Worm (Caenorhabditis elegans): Measurements from ENCODE around the gene srgp-1.

Gene srgp-1

DNA sequence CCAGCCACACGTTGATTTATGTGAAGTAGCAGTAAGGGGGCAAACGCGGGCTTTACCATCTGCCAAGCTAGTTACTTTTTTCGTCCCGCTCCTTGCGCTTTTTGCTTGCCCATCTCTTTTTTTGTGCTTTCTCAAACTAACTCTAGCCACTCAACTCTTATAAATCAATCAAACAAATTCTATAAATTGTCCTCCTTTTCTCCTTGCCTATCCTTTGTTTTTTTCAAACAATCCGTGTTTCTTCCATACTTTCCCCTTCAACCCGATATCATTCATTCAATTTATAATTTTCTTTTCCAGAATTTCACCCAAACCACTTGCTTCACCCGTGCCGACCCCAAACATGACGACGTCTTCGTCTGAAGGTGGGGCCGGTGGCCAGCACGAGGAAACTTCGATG is at the start of gene srgp-1:
Gene srgp-1, plus strand, starts transcription at position 301 of the 400 bp plus-strand sequence.
- no peak for TF ChIP-seq mab-5 (tag; optimal IDR thresholded peaks at IDR 0.05)
- no peak for TF ChIP-seq cnd-1 (tag; optimal IDR thresholded peaks at IDR 0.05)
- TF ChIP-seq ceh-43 (GFP tag; optimal IDR thresholded peaks at IDR 0.05), result no peak
- no peak for TF ChIP-seq snpc-4 (tag; optimal IDR thresholded peaks at IDR 0.05)
- TF ChIP-seq blmp-1 (tag; optimal IDR thresholded peaks at IDR 0.05), result no peak
- TF ChIP-seq unc-39 (tag; optimal IDR thresholded peaks at IDR 0.05), result no peak
- no peak for TF ChIP-seq ceh-39 (tag; optimal IDR thresholded peaks at IDR 0.05)
- no peak for TF ChIP-seq lsy-2 (tag; optimal IDR thresholded peaks at IDR 0.05)

DNA sequence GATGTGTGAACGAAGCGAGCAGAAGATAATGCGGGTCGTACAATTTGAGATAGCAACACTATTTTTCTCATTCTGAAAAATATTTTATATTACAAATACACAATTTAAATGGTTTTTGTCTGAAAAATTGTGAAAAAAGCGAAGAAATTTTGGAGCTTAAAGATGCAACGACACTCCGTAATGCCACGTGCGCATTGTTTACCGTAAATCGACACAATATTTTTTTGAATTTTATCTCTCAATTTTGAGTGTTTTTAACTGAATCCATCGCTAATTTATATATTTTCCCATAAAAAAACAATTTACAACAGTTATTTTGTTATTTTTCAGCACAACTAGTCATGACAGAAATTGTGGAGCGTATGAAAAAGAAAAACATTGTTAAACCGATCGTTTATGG is 49.3 kb upstream of the srgp-1 start, which contains the start of the genes M04B2.4 and gfl-1:
Gene M04B2.4, minus strand, starts transcription at position 72 of the 400 bp plus-strand sequence.
Gene gfl-1, plus strand, starts transcription at position 331 of the 400 bp plus-strand sequence.
- TF ChIP-seq drap-1 (GFP tag; optimal IDR thresholded peaks at IDR 0.05), result no peak
- no peak for TF ChIP-seq ceh-83 (GFP tag; optimal IDR thresholded peaks at IDR 0.05)
- no peak for TF ChIP-seq lsy-2 (tag; optimal IDR thresholded peaks at IDR 0.05)
- TF ChIP-seq elt-1 (tag; optimal IDR thresholded peaks at IDR 0.05; ENCODE audit: borderline replicate concordance, insufficient read depth), result no peak
- no peak for TF ChIP-seq unc-39 (tag; optimal IDR thresholded peaks at IDR 0.05)
- TF ChIP-seq snpc-4 (tag; optimal IDR thresholded peaks at IDR 0.05), result no peak
- no peak for TF ChIP-seq tbx-8 (GFP tag; optimal IDR thresholded peaks at IDR 0.05)
- peak; percentile 10 for TF ChIP-seq ces-1 (GFP tag; optimal IDR thresholded peaks at IDR 0.05)
- peak; percentile 10 for TF ChIP-seq nhr-237 (tag; optimal IDR thresholded peaks at IDR 0.05)
- no peak for TF ChIP-seq blmp-1 (tag; optimal IDR thresholded peaks at IDR 0.05)
- no peak for TF ChIP-seq flh-1 (GFP tag; optimal IDR thresholded peaks at IDR 0.05)
- TF ChIP-seq ceh-39 (tag; optimal IDR thresholded peaks at IDR 0.05), result no peak
- no peak for TF ChIP-seq ham-2 (GFP tag; optimal IDR thresholded peaks at IDR 0.05)
- no peak for TF ChIP-seq mep-1 (tag; optimal IDR thresholded peaks at IDR 0.05)

DNA sequence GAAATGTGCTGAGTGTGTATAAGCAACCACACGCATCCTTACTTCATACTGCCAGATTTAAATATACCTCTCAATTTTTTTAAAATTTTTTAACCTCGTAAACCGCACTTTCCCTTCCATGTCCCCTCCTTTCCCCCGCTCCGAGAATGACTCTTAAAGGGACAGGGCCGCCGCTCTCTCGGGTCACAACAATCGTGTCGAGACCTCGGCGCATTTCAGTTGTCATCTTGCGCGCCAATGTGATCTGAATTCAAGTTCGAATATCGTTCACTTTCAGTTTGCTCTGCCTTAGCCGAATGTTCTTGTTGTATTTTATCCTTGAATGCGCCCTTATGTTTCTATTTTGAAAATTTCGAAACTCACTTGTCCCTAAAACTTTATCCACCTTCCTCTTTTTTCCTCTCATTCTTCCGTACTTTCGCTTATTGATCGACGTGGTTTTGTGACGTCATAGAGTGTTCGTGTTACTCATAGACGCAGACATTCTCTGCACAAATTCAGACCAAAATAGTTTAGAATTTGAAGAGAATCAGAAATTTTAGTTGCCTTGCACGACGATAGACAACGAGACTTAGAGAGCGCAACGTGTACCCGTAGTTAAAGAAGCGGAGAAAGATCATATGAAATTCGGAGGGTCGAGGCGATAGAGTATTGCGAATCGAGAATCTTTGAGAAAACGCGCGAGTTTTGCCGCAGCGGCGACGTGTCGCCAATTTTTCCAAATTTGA is 47.9 kb upstream of the srgp-1 start:
- no peak for TF ChIP-seq hlh-1 (tag; optimal IDR thresholded peaks at IDR 0.05)
- no peak for TF ChIP-seq ham-2 (GFP tag; optimal IDR thresholded peaks at IDR 0.05)
- TF ChIP-seq elt-3 (tag; optimal IDR thresholded peaks at IDR 0.05), result no peak
- peak; percentile 25 for TF ChIP-seq pha-4 (tag; optimal IDR thresholded peaks at IDR 0.05)
- peak; percentile 4 for TF ChIP-seq unc-62 (GFP tag; optimal IDR thresholded peaks at IDR 0.05)
- TF ChIP-seq ceh-83 (GFP tag; optimal IDR thresholded peaks at IDR 0.05), result no peak
- TF ChIP-seq ceh-43 (GFP tag; optimal IDR thresholded peaks at IDR 0.05), result no peak
- no peak for TF ChIP-seq nhr-12 (tag; optimal IDR thresholded peaks at IDR 0.05)
- TF ChIP-seq lsy-2 (tag; optimal IDR thresholded peaks at IDR 0.05), result peak; percentile 16
- no peak for TF ChIP-seq tbx-8 (GFP tag; optimal IDR thresholded peaks at IDR 0.05)
- TF ChIP-seq elt-1 (tag; optimal IDR thresholded peaks at IDR 0.05; ENCODE audit: borderline replicate concordance, insufficient read depth), result no peak
- no peak for TF ChIP-seq sptf-1 (tag; optimal IDR thresholded peaks at IDR 0.05)
- no peak for TF ChIP-seq lin-13 (tag; optimal IDR thresholded peaks at IDR 0.05)
- no peak for TF ChIP-seq snpc-4 (tag; optimal IDR thresholded peaks at IDR 0.05)
- no peak for TF ChIP-seq ztf-11 (tag; optimal IDR thresholded peaks at IDR 0.05)
- TF ChIP-seq mls-2 (tag; optimal IDR thresholded peaks at IDR 0.05), result no peak
- peak; percentile 72 for TF ChIP-seq ces-1 (GFP tag; optimal IDR thresholded peaks at IDR 0.05)
- TF ChIP-seq M03D4.4 (tag; optimal IDR thresholded peaks at IDR 0.05), result no peak
- peak; percentile 71 for TF ChIP-seq blmp-1 (tag; optimal IDR thresholded peaks at IDR 0.05)
- no peak for TF ChIP-seq sem-2 (GFP tag; optimal IDR thresholded peaks at IDR 0.05)
- no peak for TF ChIP-seq mab-5 (tag; optimal IDR thresholded peaks at IDR 0.05)
- no peak for TF ChIP-seq drap-1 (GFP tag; optimal IDR thresholded peaks at IDR 0.05)
- TF ChIP-seq nhr-2 (tag; optimal IDR thresholded peaks at IDR 0.05), result no peak
- TF ChIP-seq nhr-237 (tag; optimal IDR thresholded peaks at IDR 0.05), result peak; percentile 79
- no peak for TF ChIP-seq unc-39 (tag; optimal IDR thresholded peaks at IDR 0.05)
- TF ChIP-seq nhr-76 (tag; optimal IDR thresholded peaks at IDR 0.05), result no peak
- no peak for TF ChIP-seq bed-3 (GFP tag; optimal IDR thresholded peaks at IDR 0.05)
- TF ChIP-seq zip-8 (tag; optimal IDR thresholded peaks at IDR 0.05), result peak; percentile 51
- TF ChIP-seq ceh-39 (tag; optimal IDR thresholded peaks at IDR 0.05), result no peak
- peak; percentile 29 for TF ChIP-seq unc-120 (tag; optimal IDR thresholded peaks at IDR 0.05; ENCODE audit: poor library complexity, severe bottlenecking)
- TF ChIP-seq mep-1 (tag; optimal IDR thresholded peaks at IDR 0.05), result no peak
- no peak for TF ChIP-seq nhr-28 (tag; optimal IDR thresholded peaks at IDR 0.05)
- no peak for TF ChIP-seq flh-1 (GFP tag; optimal IDR thresholded peaks at IDR 0.05)
- TF ChIP-seq cnd-1 (tag; optimal IDR thresholded peaks at IDR 0.05), result no peak
- no peak for TF ChIP-seq lin-32 (GFP tag; optimal IDR thresholded peaks at IDR 0.05)
